Worm (Caenorhabditis elegans) whole organism, midembryonic: ENCODE results near the gene col-115.
A peak's percentile ranks its signal among the peaks of the same experiment; 100 is the strongest.

Experiments
- T22C8.4 ChIP-seq: fragments of 200-800 bp; sonication (Bioruptor generic); IDR thresholded peaks from 2 replicates; pipeline ENCODE4 v1.3.6; 2022; ENCODE audit warnings: missing genetic modification characterization, missing compliant biosample characterization
- cog-1 ChIP-seq: sonication (generic microtip); optimal IDR thresholded peaks from 2 replicates; lab custom pipeline; 2016; ENCODE audit warnings: missing genetic modification characterization, missing compliant biosample characterization
- flt-1 ChIP-seq: fragments of 200-800 bp; sonication (Bioruptor generic); IDR thresholded peaks from 2 replicates; pipeline ENCODE4 v1.3.6; 2022; ENCODE audit warnings: missing genetic modification characterization, missing compliant biosample characterization
- klf-2 ChIP-seq: fragments of 200-800 bp; sonication (Bioruptor generic); conservative IDR thresholded peaks from 2 replicates; pipeline ENCODE4 v1.3.6; 2022; ENCODE audit warnings: missing genetic modification reagents, missing genetic modification characterization, missing compliant biosample characterization
- med-1 ChIP-seq: sonication (generic microtip); optimal IDR thresholded peaks from 2 replicates; lab custom pipeline; 2017; ENCODE audit warnings: missing genetic modification characterization, mild to moderate bottlenecking, missing compliant biosample characterization, antibody characterized with exemption, missing genetic modification reagents; ENCODE audit not compliant: insufficient read depth
- ref-1 ChIP-seq: fragments of 200-800 bp; sonication (Bioruptor generic); conservative IDR thresholded peaks from 2 replicates; pipeline ENCODE4 v1.3.6; 2022; ENCODE audit warnings: missing genetic modification reagents, missing genetic modification characterization, missing compliant biosample characterization
- tab-1 ChIP-seq: fragments of 200-800 bp; sonication (Bioruptor generic); IDR thresholded peaks from 2 replicates; pipeline ENCODE4 v1.3.6; 2022; ENCODE audit warnings: missing genetic modification characterization, missing compliant biosample characterization
- ztf-23 ChIP-seq: fragments of 200-800 bp; sonication (Bioruptor generic); IDR thresholded peaks from 2 replicates; pipeline ENCODE4 v1.3.6; 2022; ENCODE audit warnings: missing genetic modification reagents, missing genetic modification characterization, missing compliant biosample characterization
- ztf-29 ChIP-seq: fragments of 200-800 bp; sonication (Bioruptor generic); IDR thresholded peaks from 2 replicates; pipeline ENCODE4 v1.3.6; 2022; ENCODE audit warnings: missing genetic modification reagents, missing genetic modification characterization, missing compliant biosample characterization

The col-115 gene

DNA sequence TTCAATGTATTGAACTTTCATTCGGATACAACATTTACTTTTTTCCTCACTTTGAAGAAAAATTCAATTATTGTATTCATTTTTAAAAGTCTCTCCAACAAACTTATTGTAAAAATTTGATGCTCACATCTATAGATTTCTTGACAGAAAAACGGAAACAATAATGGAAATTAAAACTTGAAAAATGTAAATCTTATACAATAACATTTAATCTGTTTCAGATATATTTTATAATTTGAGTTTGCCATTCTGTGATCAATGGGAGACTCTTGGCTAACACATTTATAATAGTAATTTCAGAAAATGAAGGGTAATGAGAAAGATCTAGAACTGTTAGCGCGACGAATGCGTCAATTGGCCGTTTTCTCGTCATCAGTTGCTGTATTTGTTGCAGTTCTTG is at the start of gene col-115:
TSS of gene col-115 (plus strand) at position 301 of the 400 bp plus-strand sequence.
- no peak for TF ChIP-seq flt-1
- TF ChIP-seq cog-1 (tag; lab: Kevin White, UChicago) = no peak
- no peak for TF ChIP-seq T22C8.4 (GFP tag; lab: Robert Waterston, UW)
- TF ChIP-seq med-1 (GFP tag; lab: Kevin White, UChicago) = no peak
- no peak for TF ChIP-seq ztf-29 (GFP tag; lab: Robert Waterston, UW)
- TF ChIP-seq ref-1 (GFP tag; lab: Robert Waterston, UW) = no peak

DNA sequence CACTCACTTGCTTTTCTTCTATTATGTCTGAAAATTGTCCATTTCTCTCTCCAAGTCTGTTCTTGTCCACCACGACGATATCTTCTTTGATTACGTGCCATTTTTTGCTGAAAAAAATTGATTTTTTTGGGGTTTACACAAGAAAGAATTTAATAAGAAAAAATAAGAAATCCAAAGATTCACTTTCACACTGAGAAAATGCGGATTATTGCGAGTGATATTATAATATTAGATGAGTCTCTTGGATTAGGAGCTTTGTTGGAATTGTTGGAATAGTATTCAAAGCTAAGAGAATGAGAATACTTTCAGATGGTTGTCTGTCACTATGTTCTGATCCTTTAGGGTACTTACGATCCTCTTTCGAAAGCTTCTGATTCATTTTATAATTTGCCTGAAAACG is 49.7 kb upstream of the col-115 start, which contains the start of gene F20D12.7:
TSS of gene F20D12.7 (minus strand) at position 101 of the 400 bp plus-strand sequence.
- TF ChIP-seq cog-1 (tag; lab: Kevin White, UChicago) = no peak
- TF ChIP-seq med-1 (GFP tag; lab: Kevin White, UChicago) = no peak
- TF ChIP-seq ztf-23 (GFP tag; lab: Robert Waterston, UW) = no peak

DNA sequence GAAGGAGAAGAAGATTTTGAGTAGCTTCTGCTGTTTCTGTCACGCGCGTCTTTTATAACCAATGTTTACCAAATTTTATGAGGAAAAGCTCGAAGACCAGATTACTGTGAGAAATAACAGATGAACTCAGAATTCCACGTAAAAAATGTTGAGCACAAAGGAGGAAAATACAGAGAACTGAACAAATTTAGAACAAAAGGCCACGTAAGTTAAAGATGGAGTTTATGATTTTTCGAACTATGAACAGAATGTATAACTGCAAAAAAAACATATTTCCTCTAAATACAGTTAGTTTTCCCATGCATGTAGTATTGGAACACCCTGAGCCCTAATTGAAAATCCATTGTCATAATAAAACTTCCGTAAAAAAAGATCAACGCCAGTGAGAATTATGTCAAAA is 47.6 kb upstream of the col-115 start, which contains the start of gene exc-9:
TSS of gene exc-9 (minus strand) at position 101 of the 400 bp plus-strand sequence.
- no peak for TF ChIP-seq T22C8.4 (GFP tag; lab: Robert Waterston, UW)
- no peak for TF ChIP-seq ref-1 (GFP tag; lab: Robert Waterston, UW)

DNA sequence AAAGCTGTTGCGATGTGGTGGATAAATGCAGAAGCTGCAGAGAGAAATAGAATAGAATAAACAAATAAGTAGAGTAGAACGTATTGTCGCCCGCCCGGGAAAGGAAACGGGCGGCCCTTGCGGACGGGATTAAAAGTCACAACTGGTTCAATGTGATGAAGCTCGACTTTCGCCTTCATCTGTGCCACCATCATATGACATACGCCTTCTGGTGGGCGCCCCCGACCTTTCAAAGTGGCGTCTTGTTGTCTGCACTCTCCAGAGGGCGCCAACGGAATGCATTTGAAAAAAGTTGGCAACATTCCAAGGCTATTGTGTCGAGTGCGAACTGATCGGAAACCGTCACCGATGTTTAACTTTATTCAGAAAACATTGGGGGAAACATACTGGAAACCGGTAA is 45.2 kb upstream of the col-115 start:
- TF ChIP-seq ref-1 (GFP tag; lab: Robert Waterston, UW) (no peak), ztf-23 (GFP tag; lab: Robert Waterston, UW) (no peak)

DNA sequence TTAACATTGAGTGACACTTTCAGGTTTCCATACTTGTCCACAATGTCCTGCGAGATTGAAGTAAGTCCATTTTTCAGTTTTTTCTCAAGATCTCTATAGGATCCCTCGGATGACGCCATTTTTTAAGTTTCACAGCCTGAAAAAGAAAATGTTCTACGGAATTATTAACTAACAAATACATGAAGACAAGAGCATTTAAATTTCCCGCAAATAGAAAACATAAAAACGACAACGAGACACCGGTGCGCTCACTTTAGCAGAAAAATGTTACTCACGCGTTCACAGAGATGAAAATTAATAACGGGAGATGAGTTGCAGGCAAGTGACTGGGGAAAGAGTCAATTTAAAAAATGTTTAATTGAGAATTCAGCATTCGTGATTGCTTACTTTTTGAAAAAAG is 42.0 kb upstream of the col-115 start, which contains the start of gene czw-1:
TSS of gene czw-1 (minus strand) at position 369 of the 400 bp plus-strand sequence.
- TF ChIP-seq tab-1 (GFP tag; lab: Robert Waterston, UW) (no peak), ztf-29 (GFP tag; lab: Robert Waterston, UW) (no peak), klf-2 (GFP tag; lab: Robert Waterston, UW) (no peak), flt-1 (no peak), cog-1 (tag; lab: Kevin White, UChicago) (no peak), T22C8.4 (GFP tag; lab: Robert Waterston, UW) (no peak)

DNA sequence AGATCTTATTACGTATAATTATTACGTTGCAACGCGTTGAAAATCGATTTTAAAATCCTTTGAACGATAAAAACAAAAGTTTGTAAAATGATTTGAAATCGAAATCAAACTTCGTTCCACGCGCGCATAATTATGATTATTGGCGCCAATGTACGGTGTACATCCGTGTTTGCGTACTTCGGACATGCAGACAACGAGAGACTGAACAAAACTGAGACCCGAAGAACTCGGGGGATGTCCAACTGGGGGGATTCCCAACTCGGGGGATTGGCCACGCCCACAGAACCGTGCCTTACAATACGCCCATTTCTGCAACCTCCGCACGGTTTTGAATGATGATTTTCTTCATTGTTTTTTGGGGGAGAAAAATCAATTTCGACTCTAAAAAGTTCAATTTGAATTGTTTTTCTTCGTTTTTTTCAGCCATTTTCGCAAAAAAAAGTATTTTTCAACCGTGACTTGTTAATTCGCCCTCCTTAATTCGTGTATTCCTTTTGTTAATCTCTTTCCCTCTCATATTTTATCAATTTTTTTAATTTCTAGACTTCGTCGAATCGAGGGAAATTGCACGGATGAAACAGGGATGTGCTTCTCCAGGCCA is 41.5 kb upstream of the col-115 start, which contains the start of gene F20D12.12:
TSS of gene F20D12.12 (plus strand) at position 542 of the 601 bp plus-strand sequence.
- TF ChIP-seq ztf-23 (GFP tag; lab: Robert Waterston, UW) = peak; percentile 87
- TF ChIP-seq flt-1 = peak; percentile 84
- peak; percentile 66 for TF ChIP-seq cog-1 (tag; lab: Kevin White, UChicago)
- peak; percentile 47; the same call in 1 of the 2 replicates for TF ChIP-seq T22C8.4 (GFP tag; lab: Robert Waterston, UW)
- TF ChIP-seq klf-2 (GFP tag; lab: Robert Waterston, UW) = 0 out of 2 replicates have a peak, but pooled peaks have one; percentile 45
- peak; percentile 37; the same call in 1 of the 2 replicates for TF ChIP-seq tab-1 (GFP tag; lab: Robert Waterston, UW)

DNA sequence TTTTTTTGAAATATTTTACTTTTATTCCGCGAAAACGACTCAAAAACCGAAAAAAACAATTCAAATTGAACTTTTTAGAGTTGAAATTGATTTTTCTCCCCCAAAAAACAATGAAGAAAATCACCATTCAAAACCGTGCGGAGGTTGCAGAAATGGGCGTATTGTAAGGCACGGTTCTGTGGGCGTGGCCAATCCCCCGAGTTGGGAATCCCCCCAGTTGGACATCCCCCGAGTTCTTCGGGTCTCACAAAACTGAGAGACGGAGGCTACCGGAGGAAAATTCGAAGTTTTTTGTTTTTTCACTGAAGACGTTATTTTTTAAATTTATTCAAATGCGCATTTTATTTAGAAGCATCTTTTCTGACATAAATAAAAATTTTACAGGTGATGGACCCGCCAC is 40.2 kb upstream of the col-115 start, which contains the start of gene mcm-3AP:
TSS of gene mcm-3AP (plus strand) at position 383 of the 400 bp plus-strand sequence.
- TF ChIP-seq tab-1 (GFP tag; lab: Robert Waterston, UW) (0 out of 2 replicates have a peak, but pooled peaks have one; percentile 26), flt-1 (peak; percentile 83), ztf-23 (GFP tag; lab: Robert Waterston, UW) (peak; percentile 84), T22C8.4 (GFP tag; lab: Robert Waterston, UW) (peak; percentile 65), klf-2 (GFP tag; lab: Robert Waterston, UW) (peak; percentile 80)

DNA sequence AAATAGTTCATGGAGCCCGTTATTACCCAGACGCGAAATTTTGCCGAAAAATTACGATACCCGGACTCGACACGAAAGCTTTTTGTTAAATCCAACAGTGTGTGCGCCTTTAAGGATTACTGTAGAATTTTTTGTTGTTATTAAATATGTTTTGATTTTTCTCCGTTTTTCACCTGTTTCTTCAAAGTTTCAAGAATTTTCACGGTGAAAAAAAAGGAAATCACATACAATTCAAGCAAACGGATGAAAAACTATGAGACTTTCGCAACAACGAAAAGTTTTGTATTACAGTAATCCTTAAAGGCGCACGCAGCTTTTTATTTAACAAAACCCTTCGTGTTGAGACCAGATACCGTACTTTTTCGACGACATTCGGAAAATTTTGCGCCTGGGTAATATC is 34.5 kb upstream of the col-115 start:
- TF ChIP-seq ztf-23 (GFP tag; lab: Robert Waterston, UW) (no peak), cog-1 (tag; lab: Kevin White, UChicago) (no peak), T22C8.4 (GFP tag; lab: Robert Waterston, UW) (no peak), tab-1 (GFP tag; lab: Robert Waterston, UW) (no peak), ref-1 (GFP tag; lab: Robert Waterston, UW) (no peak), klf-2 (GFP tag; lab: Robert Waterston, UW) (no peak), ztf-29 (GFP tag; lab: Robert Waterston, UW) (no peak), med-1 (GFP tag; lab: Kevin White, UChicago) (no peak), flt-1 (no peak)

DNA sequence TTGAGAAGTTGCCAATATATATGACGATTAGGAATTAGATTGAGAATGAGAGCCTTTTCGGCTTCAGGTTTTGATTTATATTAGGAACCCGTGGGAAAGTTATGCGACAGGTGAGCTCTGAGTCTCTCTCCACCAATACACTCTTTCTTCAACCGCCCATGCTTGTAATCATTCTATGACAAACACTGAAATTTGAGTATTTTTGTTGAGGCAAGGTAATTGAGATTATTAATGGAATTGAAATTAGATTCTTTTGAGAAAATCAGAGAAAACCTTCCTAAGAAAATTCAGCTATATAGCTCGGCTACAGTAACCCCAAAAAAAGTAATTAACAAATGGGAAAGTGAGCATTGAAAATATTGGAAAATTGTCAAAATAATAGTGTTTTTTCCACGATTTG is 32.6 kb upstream of the col-115 start, which contains the start of gene ceh-19:
TSS of gene ceh-19 (minus strand) at position 101 of the 400 bp plus-strand sequence.
- TF ChIP-seq flt-1 (no peak), klf-2 (GFP tag; lab: Robert Waterston, UW) (no peak), cog-1 (tag; lab: Kevin White, UChicago) (no peak), ztf-23 (GFP tag; lab: Robert Waterston, UW) (no peak), T22C8.4 (GFP tag; lab: Robert Waterston, UW) (no peak), ref-1 (GFP tag; lab: Robert Waterston, UW) (no peak)

DNA sequence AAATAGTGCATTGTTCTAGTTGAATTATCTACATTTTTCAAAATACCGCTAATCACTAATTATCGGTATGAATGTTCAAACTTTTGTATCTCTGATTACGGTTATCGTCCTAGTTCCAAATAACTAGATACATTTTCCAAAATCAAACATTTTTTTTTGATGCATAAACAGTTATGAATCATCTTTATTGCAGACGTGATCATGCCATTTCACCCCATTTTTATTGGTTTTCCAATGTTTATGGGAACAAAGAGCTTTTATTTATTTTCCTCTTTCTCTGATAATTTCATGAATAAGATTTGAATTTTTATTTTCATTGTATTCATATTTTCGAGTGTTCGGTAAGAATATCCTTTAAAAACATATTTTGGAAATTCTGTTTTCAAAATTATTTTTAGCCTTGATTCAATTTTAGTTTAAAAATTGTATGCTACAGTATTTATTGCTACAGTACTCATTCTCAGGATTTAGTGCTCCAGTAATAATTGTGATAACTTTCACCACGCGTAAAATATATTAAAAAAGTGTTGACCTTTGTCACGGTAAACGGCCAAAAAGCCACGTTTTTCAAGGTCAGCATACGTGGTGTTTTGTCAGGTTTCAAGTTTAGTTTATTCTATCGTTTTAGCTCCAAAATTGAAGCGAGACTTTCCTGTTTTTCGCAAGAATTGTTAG is 31.7 kb upstream of the col-115 start, which contains the start of gene csr-1:
TSS of gene csr-1 (plus strand) at position 625 of the 675 bp plus-strand sequence.
- TF ChIP-seq ztf-23 (GFP tag; lab: Robert Waterston, UW) (no peak), klf-2 (GFP tag; lab: Robert Waterston, UW) (no peak), flt-1 (no peak), ztf-29 (GFP tag; lab: Robert Waterston, UW) (no peak), cog-1 (tag; lab: Kevin White, UChicago) (no peak), T22C8.4 (GFP tag; lab: Robert Waterston, UW) (no peak), ref-1 (GFP tag; lab: Robert Waterston, UW) (no peak), tab-1 (GFP tag; lab: Robert Waterston, UW) (no peak), med-1 (GFP tag; lab: Kevin White, UChicago) (no peak)
